Fruit fly (Drosophila melanogaster) whole organism, embryonic: ENCODE measurements around the gene Socs36E.

ENCODE experiments used
- Abd-B ChIP-seq: fragments of 200-800 bp; sonication (Bioruptor generic); optimal IDR thresholded peaks from 2 replicates; lab custom pipeline; 2018; ENCODE audit warnings: missing biosample characterization, mild to moderate bottlenecking, missing genetic modification characterization, moderate library complexity
- Bgb ChIP-seq: fragments of 200-800 bp; sonication (Bioruptor generic); IDR thresholded peaks from 2 replicates; pipeline ENCODE4 v1.3.6; 2022; ENCODE audit warnings: missing biosample characterization, missing genetic modification characterization; ENCODE audit not compliant: partially characterized antibody
- Bteb2 ChIP-seq: fragments of 200-800 bp; sonication (Bioruptor generic); optimal IDR thresholded peaks from 2 replicates; lab custom pipeline; 2016; ENCODE audit warnings: missing biosample characterization, missing genetic modification characterization
- CG1024 ChIP-seq: fragments of 200-800 bp; sonication (Bioruptor generic); IDR thresholded peaks from 2 replicates; pipeline ENCODE4 v1.3.6; 2022; ENCODE audit warnings: missing biosample characterization, missing genetic modification characterization
- CG10654 ChIP-seq: fragments of 200-800 bp; sonication (Bioruptor generic); optimal IDR thresholded peaks from 2 replicates; lab custom pipeline; 2016; ENCODE audit warnings: missing biosample characterization, missing genetic modification characterization
- CG11085 ChIP-seq: fragments of 200-800 bp; sonication (Bioruptor generic); IDR thresholded peaks from 2 replicates; pipeline ENCODE4 v1.3.6; 2022; ENCODE audit warnings: missing biosample characterization, missing genetic modification characterization
- CG11695 ChIP-seq: fragments of 200-800 bp; sonication (Bioruptor generic); IDR thresholded peaks from 3 replicates; pipeline ENCODE4 v1.3.6; 2022; ENCODE audit warnings: missing biosample characterization, missing genetic modification characterization
- CG12769 ChIP-seq: fragments of 200-800 bp; sonication (Bioruptor generic); optimal IDR thresholded peaks from 2 replicates; lab custom pipeline; 2019; ENCODE audit warnings: missing biosample characterization, mild to moderate bottlenecking, missing genetic modification characterization, moderate library complexity
- CG13287 ChIP-seq: fragments of 200-800 bp; sonication (Bioruptor generic); IDR thresholded peaks from 2 replicates; pipeline ENCODE4 v1.3.6; 2022; ENCODE audit warnings: missing biosample characterization, missing genetic modification characterization; ENCODE audit not compliant: partially characterized antibody
- CG14014 ChIP-seq: fragments of 200-800 bp; sonication (Bioruptor generic); IDR thresholded peaks from 2 replicates; pipeline ENCODE4 v1.3.6; 2022; ENCODE audit warnings: missing biosample characterization, missing genetic modification characterization
- CG1529 ChIP-seq: fragments of 200-800 bp; sonication (Bioruptor generic); optimal IDR thresholded peaks from 3 replicates; lab custom pipeline; 2018; ENCODE audit warnings: missing biosample characterization, missing genetic modification characterization
- CG15514 ChIP-seq: fragments of 200-800 bp; sonication (Bioruptor generic); optimal IDR thresholded peaks from 3 replicates; lab custom pipeline; 2017; ENCODE audit warnings: missing biosample characterization, missing genetic modification characterization, mild to moderate bottlenecking, moderate library complexity, missing genetic modification reagents
- CG16813 ChIP-seq: fragments of 200-800 bp; sonication (Bioruptor generic); IDR thresholded peaks from 3 replicates; pipeline ENCODE4 v1.3.6; 2022; ENCODE audit warnings: missing biosample characterization, missing genetic modification characterization; ENCODE audit not compliant: partially characterized antibody
- CG17186 ChIP-seq: fragments of 200-800 bp; sonication (Bioruptor generic); optimal IDR thresholded peaks from 3 replicates; lab custom pipeline; 2017; ENCODE audit warnings: missing biosample characterization, missing genetic modification reagents, missing genetic modification characterization
- CG2120 ChIP-seq: fragments of 200-800 bp; sonication (Bioruptor generic); optimal IDR thresholded peaks from 3 replicates; lab custom pipeline; 2016; ENCODE audit warnings: missing biosample characterization, missing genetic modification characterization
- CG30403 ChIP-seq: fragments of 200-800 bp; sonication (Bioruptor generic); optimal IDR thresholded peaks from 3 replicates; lab custom pipeline; 2016; ENCODE audit warnings: missing biosample characterization, missing genetic modification characterization
- CG33213 ChIP-seq: fragments of 200-800 bp; sonication (Bioruptor generic); optimal IDR thresholded peaks from 3 replicates; lab custom pipeline; 2016; ENCODE audit warnings: missing biosample characterization, missing genetic modification characterization
- CG4617 ChIP-seq: fragments of 200-800 bp; sonication (Bioruptor generic); optimal IDR thresholded peaks from 3 replicates; lab custom pipeline; 2016; ENCODE audit warnings: missing biosample characterization, missing genetic modification characterization, borderline replicate concordance
- CG5245 ChIP-seq: fragments of 200-800 bp; sonication (Bioruptor generic); optimal IDR thresholded peaks from 3 replicates; lab custom pipeline; 2016; ENCODE audit warnings: missing biosample characterization, missing genetic modification characterization
- CG6813 ChIP-seq: fragments of 200-800 bp; sonication (Bioruptor generic); optimal IDR thresholded peaks from 2 replicates; lab custom pipeline; 2017; ENCODE audit warnings: missing biosample characterization, missing genetic modification characterization, mild to moderate bottlenecking, moderate library complexity, missing genetic modification reagents
- CG8359 ChIP-seq: fragments of 200-800 bp; sonication (Bioruptor generic); optimal IDR thresholded peaks from 2 replicates; lab custom pipeline; 2017; ENCODE audit warnings: missing biosample characterization, mild to moderate bottlenecking, missing genetic modification characterization, borderline replicate concordance
- Camta ChIP-seq: fragments of 200-800 bp; sonication (Bioruptor generic); optimal IDR thresholded peaks from 2 replicates; lab custom pipeline; 2016; ENCODE audit warnings: missing biosample characterization, missing genetic modification characterization
- CrebB ChIP-seq: fragments of 200-800 bp; sonication (Bioruptor generic); optimal IDR thresholded peaks from 3 replicates; lab custom pipeline; 2018; ENCODE audit warnings: missing biosample characterization, mild to moderate bottlenecking, missing genetic modification characterization
- Ets97D ChIP-seq: fragments of 200-800 bp; sonication (Bioruptor generic); optimal IDR thresholded peaks from 3 replicates; lab custom pipeline; 2016; ENCODE audit warnings: missing biosample characterization, missing genetic modification characterization
- Gsc ChIP-seq: fragments of 200-800 bp; sonication (Bioruptor generic); IDR thresholded peaks from 2 replicates; pipeline ENCODE4 v1.3.6; 2022; ENCODE audit warnings: missing biosample characterization, missing genetic modification characterization
- Hey ChIP-seq: fragments of 200-800 bp; sonication (Bioruptor generic); optimal IDR thresholded peaks from 3 replicates; lab custom pipeline; 2018; ENCODE audit warnings: missing biosample characterization, mild to moderate bottlenecking, missing genetic modification characterization
- Hr51 ChIP-seq, 2 experiments: fragments of 200-800 bp; sonication (Bioruptor generic); optimal IDR thresholded peaks; 2 replicates in 1 of 2; 3 replicates in 1 of 2; lab custom pipeline; 2016 to 2018; ENCODE audit warnings: missing biosample characterization in 2 of 2, missing genetic modification characterization in 2 of 2, mild to moderate bottlenecking in 1 of 2, moderate library complexity in 1 of 2
- Kr ChIP-seq: fragments of 200-800 bp; sonication (Bioruptor generic); optimal IDR thresholded peaks from 2 replicates; lab custom pipeline; 2017; ENCODE audit warnings: missing biosample characterization, mild to moderate bottlenecking, missing genetic modification characterization
- Max ChIP-seq: fragments of 200-800 bp; sonication (Bioruptor generic); optimal IDR thresholded peaks from 2 replicates; lab custom pipeline; 2016; ENCODE audit warnings: missing biosample characterization, mild to moderate bottlenecking, missing genetic modification characterization
- Meics ChIP-seq: fragments of 200-800 bp; sonication (Bioruptor generic); optimal IDR thresholded peaks from 2 replicates; lab custom pipeline; 2017; ENCODE audit warnings: missing biosample characterization, mild to moderate bottlenecking, missing genetic modification characterization
- NC2α ChIP-seq: fragments of 200-800 bp; sonication (Bioruptor generic); optimal IDR thresholded peaks from 2 replicates; lab custom pipeline; 2016; ENCODE audit warnings: missing biosample characterization, missing genetic modification characterization
- Opbp ChIP-seq: fragments of 200-800 bp; sonication (Bioruptor generic); IDR thresholded peaks from 3 replicates; pipeline ENCODE4 v1.3.6; 2022; ENCODE audit warnings: missing biosample characterization, missing genetic modification characterization; ENCODE audit not compliant: partially characterized antibody
- Sox100B ChIP-seq: fragments of 200-800 bp; sonication (Bioruptor generic); optimal IDR thresholded peaks from 3 replicates; lab custom pipeline; 2018; ENCODE audit warnings: missing biosample characterization, mild to moderate bottlenecking, missing genetic modification characterization
- bbx ChIP-seq: fragments of 200-800 bp; sonication (Bioruptor generic); IDR thresholded peaks from 2 replicates; pipeline ENCODE4 v1.3.6; 2022; ENCODE audit warnings: missing biosample characterization, missing genetic modification characterization; ENCODE audit not compliant: partially characterized antibody
- esg ChIP-seq: fragments of 200-800 bp; sonication (Bioruptor generic); conservative IDR thresholded peaks from 2 replicates; pipeline ENCODE4 v1.3.6; 2022; ENCODE audit warnings: missing biosample characterization, missing genetic modification characterization
- gcm ChIP-seq: fragments of 200-800 bp; sonication (Bioruptor generic); optimal IDR thresholded peaks from 2 replicates; lab custom pipeline; 2019; ENCODE audit warnings: missing biosample characterization, mild to moderate bottlenecking, missing genetic modification characterization, moderate library complexity
- gsb ChIP-seq: fragments of 200-800 bp; sonication (Bioruptor generic); IDR thresholded peaks from 2 replicates; pipeline ENCODE4 v1.3.6; 2022; ENCODE audit warnings: missing biosample characterization, missing genetic modification characterization
- hb ChIP-seq: fragments of 200-800 bp; sonication (Bioruptor generic); IDR thresholded peaks from 3 replicates; pipeline ENCODE4 v1.3.6; 2022; ENCODE audit warnings: missing biosample characterization, missing genetic modification characterization; ENCODE audit not compliant: partially characterized antibody
- jing ChIP-seq: fragments of 200-800 bp; sonication (Bioruptor generic); optimal IDR thresholded peaks from 2 replicates; lab custom pipeline; 2018; ENCODE audit warnings: missing biosample characterization, mild to moderate bottlenecking, missing genetic modification characterization
- org-1 ChIP-seq: fragments of 200-800 bp; sonication (Bioruptor generic); optimal IDR thresholded peaks from 2 replicates; lab custom pipeline; 2017; ENCODE audit warnings: missing biosample characterization, missing genetic modification characterization
- pfk ChIP-seq: fragments of 200-800 bp; sonication (Bioruptor generic); optimal IDR thresholded peaks from 2 replicates; lab custom pipeline; 2018; ENCODE audit warnings: missing biosample characterization, mild to moderate bottlenecking, missing genetic modification characterization, moderate library complexity
- pum ChIP-seq: fragments of 200-800 bp; sonication (Bioruptor generic); optimal IDR thresholded peaks from 2 replicates; lab custom pipeline; 2016; ENCODE audit warnings: missing biosample characterization, missing genetic modification characterization
- ro ChIP-seq: fragments of 200-800 bp; sonication (Bioruptor generic); IDR thresholded peaks from 2 replicates; pipeline ENCODE4 v1.3.6; 2022; ENCODE audit warnings: missing biosample characterization, missing genetic modification characterization
- sens ChIP-seq: fragments of 200-800 bp; sonication (Bioruptor generic); peaks from one replicate; lab custom pipeline; 2016; ENCODE audit warnings: missing biosample characterization, missing genetic modification characterization
- stwl ChIP-seq: fragments of 200-800 bp; sonication (Bioruptor generic); optimal IDR thresholded peaks from 3 replicates; lab custom pipeline; 2018; ENCODE audit warnings: missing biosample characterization, mild to moderate bottlenecking, missing genetic modification characterization, moderate library complexity
- tll ChIP-seq, 2 experiments: fragments of 200-800 bp in 1 of 2; fragments of >200 bp in 1 of 2; sonication (Bioruptor generic) in 1 of 2; optimal IDR thresholded peaks; 2 replicates each; lab custom pipeline; 2017 to 2019; ENCODE audit warnings: missing biosample characterization in 2 of 2, missing genetic modification characterization in 2 of 2, mild to moderate bottlenecking in 1 of 2, moderate library complexity in 1 of 2
- unc-4 ChIP-seq: fragments of 200-800 bp; sonication (Bioruptor generic); IDR thresholded peaks from 2 replicates; pipeline ENCODE4 v1.3.6; 2022; ENCODE audit warnings: missing biosample characterization, missing genetic modification characterization; ENCODE audit not compliant: partially characterized antibody
- zen ChIP-seq: fragments of 200-800 bp; sonication (Bioruptor generic); optimal IDR thresholded peaks from 3 replicates; lab custom pipeline; 2018; ENCODE audit warnings: missing biosample characterization, mild to moderate bottlenecking, missing genetic modification characterization, moderate library complexity

Gene Socs36E

dm6 chr2L:18151134-18151825 is 937 bp downstream of the Socs36E start (continued):
- TF ChIP-seq sens (peak; percentile 83), CG13287 (GFP tag; lab: Robert Waterston, UW) (peak; percentile 50; the same call in 1 of the 2 replicates), Opbp (no peak), CG30403 (GFP tag; lab: Kevin White, UChicago) (peak; percentile 34), Max (GFP tag; lab: Kevin White, UChicago) (no peak), CG10654 (peak; percentile 26), esg (GFP tag; lab: Robert Waterston, UW) (peak; percentile 68), CG1024 (peak; percentile 38; the same call in 1 of the 2 replicates), CG11085 (GFP tag; lab: Robert Waterston, UW) (peak; percentile 39; the same call in 1 of the 2 replicates), CG2120 (GFP tag; lab: Kevin White, UChicago) (peak; percentile 71), CG17186 (GFP tag; lab: Kevin White, UChicago) (no peak), Hr51 (GFP tag; optimal IDR thresholded peaks at IDR 0.05; lab: Kevin White, UChicago) (peak in 1 of 2 experiments; percentile 20), CG5245 (GFP tag; lab: Kevin White, UChicago) (peak; percentile 10), CG12769 (peak; percentile 85), CrebB (tag; lab: Kevin White, UChicago) (no peak), CG16813 (GFP tag; lab: Robert Waterston, UW) (no peak), Kr (GFP tag; lab: Kevin White, UChicago) (no peak), org-1 (GFP tag; lab: Kevin White, UChicago) (no peak), zen (tag; lab: Kevin White, UChicago) (peak; percentile 58), Hey (tag; lab: Kevin White, UChicago) (peak; percentile 16), hb (GFP tag; lab: Robert Waterston, UW) (no peak), CG14014 (GFP tag; lab: Robert Waterston, UW) (peak; percentile 75), Sox100B (GFP tag; lab: Kevin White, UChicago) (no peak), CG6813 (no peak), CG15514 (GFP tag; lab: Kevin White, UChicago) (no peak), CG1529 (GFP tag; lab: Kevin White, UChicago) (no peak), Gsc (GFP tag; lab: Robert Waterston, UW) (no peak), Camta (GFP tag; lab: Kevin White, UChicago) (peak; percentile 32), Ets97D (GFP tag; lab: Kevin White, UChicago) (no peak), Abd-B (GFP tag; lab: Kevin White, UChicago) (peak; percentile 48), CG11695 (peak; percentile 24; the same call in 1 of the 3 replicates), Bgb (GFP tag; lab: Robert Waterston, UW) (no peak), pum (peak; percentile 61), ro (0 out of 2 replicates have a peak, but pooled peaks have one; percentile 10), CG4617 (no peak), CG8359 (GFP tag; lab: Kevin White, UChicago) (no peak), gcm (peak; percentile 47), jing (peak; percentile 41), pfk (GFP tag; lab: Kevin White, UChicago) (no peak), Meics (GFP tag; lab: Kevin White, UChicago) (peak; percentile 44), Bteb2 (GFP tag; lab: Kevin White, UChicago) (no peak), tll (GFP tag; optimal IDR thresholded peaks at IDR 0.05; lab: Kevin White, UChicago) (peak in 1 of 2 experiments; percentile 35), gsb (GFP tag; lab: Robert Waterston, UW) (peak; percentile 58; the same call in 1 of the 2 replicates), unc-4 (GFP tag; lab: Robert Waterston, UW) (0 out of 2 replicates have a peak, but pooled peaks have one; percentile 23), NC2α (GFP tag; lab: Kevin White, UChicago) (no peak), stwl (tag; lab: Kevin White, UChicago) (peak; percentile 10), bbx (GFP tag; lab: Robert Waterston, UW) (peak; percentile 59), CG33213 (GFP tag; lab: Kevin White, UChicago) (no peak)
